Worm (Caenorhabditis elegans) whole organism, young adult: Measurements from ENCODE around the gene R11F4.1.

ENCODE experiments used
- K11D2.4 ChIP-seq: fragments of 200-800 bp; sonication (Bioruptor generic); IDR thresholded peaks from 2 replicates; pipeline ENCODE4 v1.3.6; 2022; ENCODE audit warnings: missing genetic modification reagents, missing genetic modification characterization, missing compliant biosample characterization
- Y53F4B.3 ChIP-seq: fragments of 200-800 bp; sonication (Bioruptor generic); IDR thresholded peaks from 2 replicates; pipeline ENCODE4 v1.3.6; 2022; ENCODE audit warnings: missing genetic modification reagents, missing genetic modification characterization, missing compliant biosample characterization
- attf-6 ChIP-seq: fragments of 200-800 bp; sonication (Bioruptor generic); IDR thresholded peaks from 2 replicates; pipeline ENCODE4 v1.3.6; 2022; ENCODE audit warnings: missing genetic modification reagents, missing genetic modification characterization, missing compliant biosample characterization
- die-1 ChIP-seq: sonication (generic microtip); optimal IDR thresholded peaks from 2 replicates; lab custom pipeline; 2016; ENCODE audit warnings: missing genotype, mild to moderate bottlenecking, missing genetic modification characterization, missing compliant biosample characterization
- lin-54 ChIP-seq: fragments of 200-800 bp; sonication (Bioruptor generic); optimal IDR thresholded peaks from 2 replicates; lab custom pipeline; 2018; ENCODE audit warnings: mild to moderate bottlenecking, missing genetic modification characterization, missing compliant biosample characterization
- nfyb-1 ChIP-seq: fragments of 200-800 bp; sonication (Bioruptor generic); IDR thresholded peaks from 2 replicates; pipeline ENCODE4 v1.3.6; 2022; ENCODE audit warnings: missing genetic modification reagents, missing genetic modification characterization, missing compliant biosample characterization
- nhr-120 ChIP-seq: fragments of 200-800 bp; sonication (Bioruptor generic); IDR thresholded peaks from 2 replicates; pipeline ENCODE4 v1.3.6; 2022; ENCODE audit warnings: missing genetic modification characterization, missing compliant biosample characterization
- snpc-4 ChIP-seq, 5 experiments: fragments of 150-350 bp in 1 of 5; sonication (generic microtip) in 4 of 5; optimal IDR thresholded peaks; 2 replicates each; lab custom pipeline; 2014 to 2018; ENCODE audit warnings: missing genetic modification characterization in 5 of 5, missing biosample characterization in 3 of 5, antibody characterized with exemption in 2 of 5, mild to moderate bottlenecking in 2 of 5, missing compliant biosample characterization in 2 of 5, missing genotype in 2 of 5, moderate library complexity in 2 of 5, missing genetic modification reagents in 1 of 5
- tbx-9 ChIP-seq: sonication (generic microtip); optimal IDR thresholded peaks from 2 replicates; lab custom pipeline; 2016; ENCODE audit warnings: borderline replicate concordance, missing genetic modification characterization, inconsistent platforms, missing compliant biosample characterization
- tlf-1 ChIP-seq: fragments of 200-800 bp; sonication (Bioruptor generic); optimal IDR thresholded peaks from 2 replicates; lab custom pipeline; 2018; ENCODE audit warnings: mild to moderate bottlenecking, missing genetic modification characterization, missing compliant biosample characterization
- unc-62 ChIP-seq: fragments of 150-350 bp; optimal IDR thresholded peaks from 2 replicates; lab custom pipeline; 2014; ENCODE audit warnings: missing biosample characterization, missing genetic modification reagents, missing genetic modification characterization
- ztf-6 ChIP-seq: fragments of 200-800 bp; sonication (Bioruptor generic); IDR thresholded peaks from 2 replicates; pipeline ENCODE4 v1.3.6; 2022; ENCODE audit warnings: missing genetic modification reagents, missing genetic modification characterization, missing compliant biosample characterization

DNA sequence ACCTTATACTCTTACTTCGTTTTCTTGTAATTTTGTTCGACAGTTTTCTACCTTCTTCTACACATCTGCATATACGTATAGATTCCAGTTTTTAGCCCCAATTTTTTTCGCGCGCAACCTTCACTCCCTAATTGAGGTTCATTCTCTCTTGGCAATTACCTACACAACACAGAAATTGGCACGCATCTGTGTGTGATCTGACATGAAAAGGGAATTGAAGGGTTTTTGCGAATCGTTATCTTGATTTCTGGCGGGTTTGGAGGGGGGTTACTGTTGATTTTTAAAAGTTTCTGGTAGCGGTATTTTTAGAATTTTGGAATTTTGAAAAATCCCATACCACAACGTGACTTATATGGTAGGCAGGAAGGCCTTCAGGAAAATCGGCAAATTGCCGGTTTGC lies 11.0 kb downstream of the R11F4.1 start:
- TF ChIP-seq tbx-9 (no peak), tlf-1 (GFP tag; lab: Kevin White, UChicago) (no peak), nhr-120 (GFP tag; lab: Robert Waterston, UW) (no peak), unc-62 (GFP tag; lab: Kevin White, UChicago) (no peak), K11D2.4 (no peak), lin-54 (GFP tag; lab: Kevin White, UChicago) (no peak), nfyb-1 (GFP tag; lab: Robert Waterston, UW) (no peak), die-1 (tag; lab: Kevin White, UChicago) (no peak), Y53F4B.3 (no peak), snpc-4 (GFP tag; optimal IDR thresholded peaks at IDR 0.05; lab: Kevin White, UChicago) (no peak), snpc-4 (tag; optimal IDR thresholded peaks at IDR 0.05; lab: Kevin White, UChicago) (no peak), attf-6 (GFP tag; lab: Robert Waterston, UW) (no peak), ztf-6 (GFP tag; lab: Robert Waterston, UW) (no peak)
